Fruit fly (Drosophila melanogaster) whole organism, embryonic: ENCODE data around the gene CG16779.
A peak's percentile ranks its signal among the peaks of the same experiment; 100 is the strongest.

ENCODE experiments used
- Abd-B ChIP-seq: fragments of 200-800 bp; sonication (Bioruptor generic); optimal IDR thresholded peaks from 2 replicates; lab custom pipeline; 2018; ENCODE audit warnings: missing biosample characterization, mild to moderate bottlenecking, missing genetic modification characterization, moderate library complexity
- Atf3 ChIP-seq: fragments of 200-800 bp; sonication (Bioruptor generic); optimal IDR thresholded peaks from 3 replicates; lab custom pipeline; 2016; ENCODE audit warnings: missing biosample characterization, missing genetic modification characterization
- B-H2 ChIP-seq: fragments of 200-800 bp; sonication (Bioruptor generic); optimal IDR thresholded peaks from 2 replicates; lab custom pipeline; 2018; ENCODE audit warnings: missing biosample characterization, mild to moderate bottlenecking, missing genetic modification characterization
- C15 ChIP-seq: fragments of 200-800 bp; sonication (Bioruptor generic); IDR thresholded peaks from 3 replicates; pipeline ENCODE4 v1.3.6; 2022; ENCODE audit warnings: missing biosample characterization, missing genetic modification characterization
- CG10366 ChIP-seq: fragments of 200-800 bp; sonication (Bioruptor generic); IDR thresholded peaks from 2 replicates; pipeline ENCODE4 v1.3.6; 2022; ENCODE audit warnings: missing biosample characterization, missing genetic modification characterization
- CG10543 ChIP-seq: fragments of 200-800 bp; sonication (Bioruptor generic); optimal IDR thresholded peaks from 3 replicates; lab custom pipeline; 2017; ENCODE audit warnings: missing biosample characterization, mild to moderate bottlenecking, missing genetic modification characterization, moderate library complexity
- CG10979 ChIP-seq: fragments of 200-800 bp; sonication (Bioruptor generic); optimal IDR thresholded peaks from 2 replicates; lab custom pipeline; 2018; ENCODE audit warnings: missing biosample characterization, mild to moderate bottlenecking, missing genetic modification characterization, moderate library complexity
- CG11247 ChIP-seq: fragments of 200-800 bp; sonication (Bioruptor generic); IDR thresholded peaks from 2 replicates; pipeline ENCODE4 v1.3.6; 2022; ENCODE audit warnings: missing biosample characterization, missing genetic modification characterization
- CG12299 ChIP-seq: fragments of 200-800 bp; sonication (Bioruptor generic); optimal IDR thresholded peaks from 2 replicates; lab custom pipeline; 2018; ENCODE audit warnings: missing biosample characterization, mild to moderate bottlenecking, missing genetic modification characterization
- CG12659 ChIP-seq: fragments of 200-800 bp; sonication (Bioruptor generic); optimal IDR thresholded peaks from 3 replicates; lab custom pipeline; 2017; ENCODE audit warnings: mild to moderate bottlenecking, missing biosample characterization, missing genetic modification reagents, missing genetic modification characterization
- CG12942 ChIP-seq: fragments of 200-800 bp; sonication (Bioruptor generic); optimal IDR thresholded peaks from 3 replicates; lab custom pipeline; 2016; ENCODE audit warnings: missing biosample characterization, missing genetic modification characterization
- CG13287 ChIP-seq: fragments of 200-800 bp; sonication (Bioruptor generic); IDR thresholded peaks from 2 replicates; pipeline ENCODE4 v1.3.6; 2022; ENCODE audit warnings: missing biosample characterization, missing genetic modification characterization; ENCODE audit not compliant: partially characterized antibody
- CG14014 ChIP-seq: fragments of 200-800 bp; sonication (Bioruptor generic); IDR thresholded peaks from 2 replicates; pipeline ENCODE4 v1.3.6; 2022; ENCODE audit warnings: missing biosample characterization, missing genetic modification characterization
- CG15479 ChIP-seq: fragments of 200-800 bp; sonication (Bioruptor generic); optimal IDR thresholded peaks from 3 replicates; lab custom pipeline; 2019; ENCODE audit warnings: missing biosample characterization, mild to moderate bottlenecking, missing genetic modification characterization, moderate library complexity
- CG15601 ChIP-seq: fragments of 200-800 bp; sonication (Bioruptor generic); optimal IDR thresholded peaks from 3 replicates; lab custom pipeline; 2019; ENCODE audit warnings: missing biosample characterization, mild to moderate bottlenecking, missing genetic modification characterization, moderate library complexity
- CG17385 ChIP-seq: fragments of 200-800 bp; sonication (Bioruptor generic); optimal IDR thresholded peaks from 3 replicates; lab custom pipeline; 2018; ENCODE audit warnings: missing biosample characterization, mild to moderate bottlenecking, missing genetic modification characterization
- CG17802 ChIP-seq: fragments of 200-800 bp; sonication (Bioruptor generic); optimal IDR thresholded peaks from 2 replicates; lab custom pipeline; 2018; ENCODE audit warnings: missing biosample characterization, mild to moderate bottlenecking, missing genetic modification characterization, moderate library complexity
- CG1832 ChIP-seq: fragments of 200-800 bp; sonication (Bioruptor generic); optimal IDR thresholded peaks from 2 replicates; lab custom pipeline; 2017; ENCODE audit warnings: missing biosample characterization, mild to moderate bottlenecking, missing genetic modification characterization, inconsistent platforms
- CG18619 ChIP-seq: fragments of 200-800 bp; sonication (Bioruptor generic); optimal IDR thresholded peaks from 3 replicates; lab custom pipeline; 2017; ENCODE audit warnings: missing biosample characterization, mild to moderate bottlenecking, missing genetic modification characterization
- CG31365 ChIP-seq: fragments of 200-800 bp; sonication (Bioruptor generic); optimal IDR thresholded peaks from 2 replicates; lab custom pipeline; 2018; ENCODE audit warnings: missing biosample characterization, mild to moderate bottlenecking, missing genetic modification characterization
- CG3163 ChIP-seq: fragments of 200-800 bp; sonication (Bioruptor generic); optimal IDR thresholded peaks from 3 replicates; lab custom pipeline; 2016; ENCODE audit warnings: missing biosample characterization, missing genetic modification characterization
- CG33213 ChIP-seq: fragments of 200-800 bp; sonication (Bioruptor generic); optimal IDR thresholded peaks from 3 replicates; lab custom pipeline; 2016; ENCODE audit warnings: missing biosample characterization, missing genetic modification characterization
- CG5245 ChIP-seq: fragments of 200-800 bp; sonication (Bioruptor generic); optimal IDR thresholded peaks from 3 replicates; lab custom pipeline; 2016; ENCODE audit warnings: missing biosample characterization, missing genetic modification characterization
- CG5953 ChIP-seq: fragments of 200-800 bp; sonication (Bioruptor generic); IDR thresholded peaks from 2 replicates; pipeline ENCODE4 v1.3.6; 2022; ENCODE audit warnings: missing biosample characterization, missing genetic modification characterization
- CG6813 ChIP-seq: fragments of 200-800 bp; sonication (Bioruptor generic); optimal IDR thresholded peaks from 2 replicates; lab custom pipeline; 2017; ENCODE audit warnings: missing biosample characterization, missing genetic modification characterization, mild to moderate bottlenecking, moderate library complexity, missing genetic modification reagents
- CG9609 ChIP-seq: fragments of 200-800 bp; sonication (Bioruptor generic); optimal IDR thresholded peaks from 3 replicates; lab custom pipeline; 2016; ENCODE audit warnings: missing biosample characterization, missing genetic modification characterization
- CG9797 ChIP-seq: fragments of 200-800 bp; sonication (Bioruptor generic); optimal IDR thresholded peaks from 3 replicates; lab custom pipeline; 2018; ENCODE audit warnings: missing biosample characterization, mild to moderate bottlenecking, missing genetic modification characterization
- CrebB ChIP-seq: fragments of 200-800 bp; sonication (Bioruptor generic); optimal IDR thresholded peaks from 3 replicates; lab custom pipeline; 2018; ENCODE audit warnings: missing biosample characterization, mild to moderate bottlenecking, missing genetic modification characterization
- D19A ChIP-seq: fragments of 200-800 bp; optimal IDR thresholded peaks from 3 replicates; lab custom pipeline; 2019; ENCODE audit warnings: missing biosample characterization, mild to moderate bottlenecking, missing genetic modification characterization, moderate library complexity
- Deaf1 ChIP-seq: fragments of 200-800 bp; optimal IDR thresholded peaks from 3 replicates; lab custom pipeline; 2019; ENCODE audit warnings: missing biosample characterization, mild to moderate bottlenecking, missing genetic modification characterization, moderate library complexity
- Dip2 ChIP-seq: fragments of 200-800 bp; sonication (Bioruptor generic); IDR thresholded peaks from 2 replicates; pipeline ENCODE4 v1.3.6; 2022; ENCODE audit warnings: missing biosample characterization, missing genetic modification characterization
- Dp ChIP-seq: fragments of 200-800 bp; sonication (Bioruptor generic); optimal IDR thresholded peaks from 2 replicates; lab custom pipeline; 2018; ENCODE audit warnings: missing biosample characterization, mild to moderate bottlenecking, missing genetic modification characterization, moderate library complexity
- GATAe ChIP-seq: fragments of 200-800 bp; sonication (Bioruptor generic); conservative IDR thresholded peaks from 2 replicates; pipeline ENCODE4 v1.3.6; 2022; ENCODE audit warnings: missing biosample characterization, missing genetic modification characterization
- HmgZ ChIP-seq: fragments of 200-800 bp; sonication (Bioruptor generic); optimal IDR thresholded peaks from 2 replicates; lab custom pipeline; 2018; ENCODE audit warnings: missing biosample characterization, mild to moderate bottlenecking, missing genetic modification characterization
- MBD-R2 ChIP-seq: fragments of 200-800 bp; sonication (Bioruptor generic); IDR thresholded peaks from 2 replicates; pipeline ENCODE4 v1.3.6; 2022; ENCODE audit warnings: missing biosample characterization, missing genetic modification characterization
- Mad ChIP-seq: fragments of 200-800 bp; sonication (Bioruptor generic); optimal IDR thresholded peaks from 2 replicates; lab custom pipeline; 2016; ENCODE audit warnings: missing biosample characterization, missing genetic modification characterization
- Mes4 ChIP-seq: fragments of 200-800 bp; sonication (Bioruptor generic); optimal IDR thresholded peaks from 2 replicates; lab custom pipeline; 2016; ENCODE audit warnings: missing biosample characterization, missing genetic modification characterization
- Stat92E ChIP-seq, 3 experiments: fragments of >200 bp in 2 of 3; fragments of 200-800 bp in 1 of 3; sonication (Bioruptor generic) in 1 of 3; optimal IDR thresholded peaks; 2 replicates each; lab custom pipeline; 2017 to 2019; ENCODE audit warnings: missing biosample characterization in 3 of 3, missing genetic modification characterization in 3 of 3, mild to moderate bottlenecking in 1 of 3, moderate library complexity in 1 of 3
- ato ChIP-seq: fragments of 200-800 bp; sonication (Bioruptor generic); IDR thresholded peaks from 2 replicates; pipeline ENCODE4 v1.3.6; 2022; ENCODE audit warnings: missing biosample characterization, missing genetic modification characterization; ENCODE audit not compliant: partially characterized antibody
- bowl ChIP-seq: fragments of 200-800 bp; sonication (Bioruptor generic); IDR thresholded peaks from 2 replicates; pipeline ENCODE4 v1.3.6; 2022; ENCODE audit warnings: missing biosample characterization, missing genetic modification characterization
- cas ChIP-seq: fragments of 200-800 bp; sonication (Bioruptor generic); IDR thresholded peaks from 2 replicates; pipeline ENCODE4 v1.3.6; 2022; ENCODE audit warnings: missing biosample characterization, missing genetic modification characterization
- da ChIP-seq: fragments of 200-800 bp; sonication (Bioruptor generic); optimal IDR thresholded peaks from 2 replicates; lab custom pipeline; 2016; ENCODE audit warnings: missing biosample characterization, missing genetic modification characterization
- fd102C ChIP-seq: fragments of 200-800 bp; sonication (Bioruptor generic); optimal IDR thresholded peaks from 2 replicates; lab custom pipeline; 2018; ENCODE audit warnings: missing biosample characterization, mild to moderate bottlenecking, missing genetic modification characterization, moderate library complexity
- hbn ChIP-seq: fragments of 200-800 bp; sonication (Bioruptor generic); IDR thresholded peaks from 2 replicates; pipeline ENCODE4 v1.3.6; 2022; ENCODE audit warnings: missing biosample characterization, missing genetic modification characterization; ENCODE audit not compliant: partially characterized antibody
- insv ChIP-seq, 2 experiments: fragments of 200-800 bp; sonication (Bioruptor generic); optimal IDR thresholded peaks; 3 replicates each; lab custom pipeline; 2016 to 2018; ENCODE audit warnings: missing biosample characterization in 2 of 2, missing genetic modification characterization in 2 of 2
- knrl ChIP-seq: fragments of 200-800 bp; sonication (Bioruptor generic); IDR thresholded peaks from 3 replicates; pipeline ENCODE4 v1.3.6; 2022; ENCODE audit warnings: missing biosample characterization, missing genetic modification characterization; ENCODE audit not compliant: partially characterized antibody
- lmd ChIP-seq: fragments of 200-800 bp; sonication (Bioruptor generic); IDR thresholded peaks from 2 replicates; pipeline ENCODE4 v1.3.6; 2022; ENCODE audit warnings: missing biosample characterization, missing genetic modification characterization
- slp2 ChIP-seq: fragments of 200-800 bp; sonication (Bioruptor generic); optimal IDR thresholded peaks from 2 replicates; lab custom pipeline; 2016; ENCODE audit warnings: missing biosample characterization, missing genetic modification characterization
- stc ChIP-seq: fragments of 200-800 bp; sonication (Bioruptor generic); IDR thresholded peaks from 2 replicates; pipeline ENCODE4 v1.3.6; 2022; ENCODE audit warnings: missing biosample characterization, missing genetic modification characterization
- toy ChIP-seq: fragments of 200-800 bp; sonication (Bioruptor generic); IDR thresholded peaks from 2 replicates; pipeline ENCODE4 v1.3.6; 2022; ENCODE audit warnings: missing biosample characterization, missing genetic modification characterization

The CG16779 gene

DNA sequence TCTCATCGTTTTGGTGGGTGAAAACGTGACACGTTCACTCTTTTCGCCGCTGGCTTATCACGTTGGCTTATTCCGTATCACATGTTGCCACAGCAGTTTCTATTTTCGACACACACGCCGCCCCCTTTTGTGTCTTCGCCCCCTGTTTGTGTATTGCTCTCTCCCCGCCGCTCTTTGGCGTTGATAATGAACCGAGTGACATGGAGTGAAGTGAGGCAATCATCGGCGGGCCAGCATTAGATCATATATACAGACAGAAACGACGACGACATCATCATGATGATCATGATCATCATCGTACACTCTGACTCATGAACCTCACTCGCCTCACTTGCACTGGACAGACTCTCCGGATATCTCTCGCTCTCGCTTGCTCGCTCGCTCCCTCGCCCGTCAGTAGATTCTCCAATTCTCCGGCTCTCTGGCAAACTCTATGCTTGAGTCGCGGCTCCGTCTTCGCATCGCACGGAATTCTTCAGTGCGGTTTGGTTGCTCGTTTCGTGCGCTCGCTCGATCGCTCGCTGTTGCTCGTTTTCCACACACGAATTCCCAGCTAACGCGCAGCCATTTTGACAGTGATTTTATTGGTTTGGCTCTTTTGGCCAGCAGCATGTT, 57.0 kb downstream of the CG16779 start (continued):
- TF ChIP-seq CrebB (tag; lab: Kevin White, UChicago) (no peak), Abd-B (GFP tag; lab: Kevin White, UChicago) (no peak), Dp (GFP tag; lab: Kevin White, UChicago) (no peak), CG17802 (tag; lab: Kevin White, UChicago) (no peak), Stat92E (GFP tag; optimal IDR thresholded peaks at IDR 0.05; lab: Kevin White, UChicago) (no peak), MBD-R2 (GFP tag; lab: Robert Waterston, UW) (no peak), C15 (GFP tag; lab: Robert Waterston, UW) (no peak), stc (no peak; the same call in 1 of the 2 replicates), CG17385 (GFP tag; lab: Kevin White, UChicago) (peak; percentile 38), bowl (GFP tag; lab: Robert Waterston, UW) (no peak; the same call in 1 of the 2 replicates), fd102C (no peak), CG5953 (GFP tag; lab: Robert Waterston, UW) (no peak), CG15601 (tag; lab: Kevin White, UChicago) (no peak), D19A (tag; lab: Kevin White, UChicago) (no peak), Mad (GFP tag; lab: Kevin White, UChicago) (no peak), ato (no peak), CG1832 (GFP tag; lab: Kevin White, UChicago) (no peak), CG33213 (GFP tag; lab: Kevin White, UChicago) (no peak), toy (GFP tag; lab: Robert Waterston, UW) (no peak), CG5245 (GFP tag; lab: Kevin White, UChicago) (no peak), CG10979 (no peak), CG18619 (GFP tag; lab: Kevin White, UChicago) (no peak), cas (GFP tag; lab: Robert Waterston, UW) (no peak), da (no peak), CG10543 (GFP tag; lab: Kevin White, UChicago) (peak; percentile 66), CG15479 (GFP tag; lab: Kevin White, UChicago) (no peak), HmgZ (tag; lab: Kevin White, UChicago) (no peak), insv (GFP tag; optimal IDR thresholded peaks at IDR 0.05; lab: Kevin White, UChicago) (no peak), hbn (GFP tag; lab: Robert Waterston, UW) (peak; percentile 39), B-H2 (GFP tag; lab: Kevin White, UChicago) (no peak), CG12942 (no peak), CG9609 (GFP tag; lab: Kevin White, UChicago) (no peak), CG6813 (GFP tag; lab: Kevin White, UChicago) (no peak), GATAe (0 out of 2 replicates have a peak, but pooled peaks have one; percentile 29), Atf3 (GFP tag; lab: Kevin White, UChicago) (no peak), lmd (GFP tag; lab: Robert Waterston, UW) (no peak), CG14014 (GFP tag; lab: Robert Waterston, UW) (peak; percentile 9; the same call in 1 of the 2 replicates), CG9797 (no peak), slp2 (GFP tag; lab: Kevin White, UChicago) (no peak), Dip2 (GFP tag; lab: Robert Waterston, UW) (no peak), CG12299 (tag; lab: Kevin White, UChicago) (no peak), CG31365 (no peak), CG13287 (GFP tag; lab: Robert Waterston, UW) (peak; percentile 53; the same call in 1 of the 2 replicates), Deaf1 (peak; percentile 79), Mes4 (GFP tag; lab: Kevin White, UChicago) (no peak), CG3163 (GFP tag; lab: Kevin White, UChicago) (peak; percentile 6), knrl (GFP tag; lab: Robert Waterston, UW) (0 out of 3 replicates have a peak, but pooled peaks have one; percentile 32), CG11247 (GFP tag; lab: Robert Waterston, UW) (no peak), CG10366 (GFP tag; lab: Robert Waterston, UW) (no peak), CG12659 (GFP tag; lab: Kevin White, UChicago) (no peak)
